Worm (Caenorhabditis elegans) whole organism, L4/young adult: ENCODE results near the gene srz-10.
"Not testable (repeated sequence)": the region's sequence is repeated elsewhere in the genome, so short reads cannot be mapped to it uniquely, and the experiment has no call there.

Source experiments
- W03F9.2 ChIP-seq: fragments of 150-350 bp; optimal IDR thresholded peaks from 2 replicates; lab custom pipeline; 2014; ENCODE audit warnings: missing biosample characterization, missing genetic modification characterization
- dao-5 ChIP-seq: sonication (generic microtip); optimal IDR thresholded peaks from 2 replicates; lab custom pipeline; 2016; ENCODE audit warnings: missing genotype, missing genetic modification characterization, moderate library complexity, missing compliant biosample characterization
- him-1 ChIP-seq: sonication (generic microtip); optimal IDR thresholded peaks from 2 replicates; lab custom pipeline; 2016; ENCODE audit warnings: missing genotype, missing genetic modification reagents, missing genetic modification characterization, missing compliant biosample characterization

Gene srz-10

DNA sequence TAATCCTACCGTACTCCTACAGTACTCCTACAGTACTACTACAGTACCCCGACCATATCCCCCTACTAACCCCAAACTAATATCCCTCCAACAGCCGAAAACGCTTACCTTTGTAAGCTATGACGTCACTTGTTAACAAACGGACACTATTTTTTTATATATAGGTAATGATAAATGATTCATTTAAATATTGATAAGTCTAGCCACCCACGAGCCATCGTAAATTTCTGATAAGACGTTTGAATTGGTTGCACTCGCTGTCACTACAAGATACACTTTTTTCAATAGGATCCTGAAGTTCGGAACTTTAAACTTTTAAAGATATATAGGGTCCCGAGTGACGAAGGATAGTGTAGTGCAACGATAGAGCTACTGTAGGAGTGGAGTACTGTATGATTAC lies 13.8 kb upstream of the srz-10 start, which contains the start of gene nhr-247:
Gene nhr-247, plus strand, starts transcription at position 330 of the 400 bp plus-strand sequence.
- not testable (repeated sequence) for TF ChIP-seq W03F9.2; him-1; dao-5 (tag; lab: Kevin White, UChicago)

DNA sequence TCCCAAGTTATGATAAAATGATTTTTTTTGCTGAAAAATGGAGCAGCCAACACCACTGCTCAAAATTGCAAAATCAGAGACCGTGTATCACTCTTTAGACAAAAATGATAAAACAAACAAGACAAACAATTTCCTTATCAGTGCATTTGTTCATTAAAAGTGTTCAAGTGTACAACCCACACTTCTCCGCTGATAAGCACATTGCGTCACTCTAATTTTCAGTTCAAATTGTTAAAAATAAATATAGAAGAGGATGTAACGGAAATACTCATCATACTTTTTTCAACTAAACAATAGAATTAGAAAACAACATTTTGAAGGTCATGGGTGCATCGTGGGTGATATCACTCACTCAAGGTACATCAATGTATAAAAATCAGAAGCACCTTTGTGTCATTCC lies 9.7 kb upstream of the srz-10 start, which contains the start of gene nhr-291:
Gene nhr-291, plus strand, starts transcription at position 324 of the 400 bp plus-strand sequence.
- TF ChIP-seq him-1 (no peak), W03F9.2 (no peak), dao-5 (tag; lab: Kevin White, UChicago) (no peak)

DNA sequence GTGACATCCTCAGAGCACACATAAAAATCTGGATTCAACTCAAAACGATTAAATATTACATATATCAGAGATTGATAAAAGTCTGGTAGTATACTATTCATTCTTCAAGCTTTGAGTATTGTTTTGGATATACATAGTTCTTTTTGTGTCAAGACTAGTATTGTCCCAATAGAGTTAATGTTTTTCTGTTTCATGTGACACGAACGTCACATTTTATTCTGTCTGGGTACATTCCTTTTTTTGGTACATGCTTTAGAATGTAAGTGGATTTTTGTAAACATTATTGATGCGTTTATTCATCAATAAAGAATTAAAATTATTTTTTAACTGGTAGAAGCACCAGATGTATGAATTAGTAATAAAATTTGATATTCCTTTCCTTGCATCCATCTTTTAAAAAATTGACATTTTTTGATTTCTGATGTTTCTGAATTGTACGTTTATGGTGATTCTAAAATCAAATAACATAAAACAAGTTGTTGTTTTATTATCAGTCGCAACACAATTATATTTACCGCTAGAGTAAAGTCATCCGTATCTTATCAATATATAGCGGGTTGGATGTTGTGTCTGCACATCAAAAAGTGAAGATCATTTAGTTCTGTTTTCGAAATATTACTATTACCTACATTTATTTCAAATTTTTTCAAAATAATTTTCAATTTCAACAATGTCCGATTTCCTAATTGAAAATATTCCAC lies 7.1 kb upstream of the srz-10 start, which contains the start of the genes srt-22 and nhr-246:
Gene srt-22, minus strand, starts transcription at position 101 of the 701 bp plus-strand sequence.
Gene nhr-246, plus strand, starts transcription at position 651 of the 701 bp plus-strand sequence.
- no peak for TF ChIP-seq him-1
- no peak for TF ChIP-seq W03F9.2
- no peak for TF ChIP-seq dao-5 (tag; lab: Kevin White, UChicago)

DNA sequence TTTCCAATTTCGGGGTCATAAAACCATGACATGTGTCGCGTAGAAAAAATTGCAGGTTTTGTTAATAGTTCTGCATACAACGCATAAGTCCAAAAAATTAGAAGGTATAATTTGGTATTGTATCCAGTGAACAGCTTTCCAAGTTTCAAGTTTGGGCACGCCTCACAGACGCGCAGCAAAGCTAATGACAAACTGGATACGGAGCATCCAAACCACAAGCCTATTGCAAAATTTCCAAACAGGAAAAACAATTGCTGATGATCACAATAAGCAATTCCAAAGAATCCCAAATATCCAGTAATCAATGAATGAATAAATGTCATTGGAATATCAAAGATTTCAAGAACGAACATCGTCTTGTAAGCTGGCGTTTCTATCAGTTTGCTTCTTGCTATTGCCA lies 4.6 kb upstream of the srz-10 start:
- TF ChIP-seq him-1, result no peak
- no peak for TF ChIP-seq W03F9.2
- TF ChIP-seq dao-5 (tag; lab: Kevin White, UChicago), result no peak

DNA sequence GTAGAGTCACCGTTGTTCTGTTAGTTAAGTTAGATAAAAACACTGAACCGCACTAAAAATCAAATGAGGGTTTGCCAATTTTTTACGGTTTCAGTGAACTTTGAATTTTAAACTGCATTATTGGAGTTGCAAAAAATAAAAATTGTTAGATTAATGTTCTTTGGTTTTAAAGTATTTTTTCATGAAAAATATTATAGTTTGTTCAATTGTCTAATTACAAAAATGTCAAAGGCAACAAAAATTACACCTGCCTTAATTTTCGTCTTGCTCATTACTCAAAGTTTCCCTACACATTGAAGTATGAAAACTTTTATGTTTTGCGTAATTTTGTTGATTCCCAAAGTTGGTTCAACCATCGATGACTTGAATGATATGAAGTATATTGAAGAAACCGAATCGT lies 1.9 kb upstream of the srz-10 start, which contains the start of gene irld-62:
Gene irld-62, plus strand, starts transcription at position 301 of the 400 bp plus-strand sequence.
- no peak for TF ChIP-seq dao-5 (tag; lab: Kevin White, UChicago)
- TF ChIP-seq him-1, result no peak
- TF ChIP-seq W03F9.2, result no peak

DNA sequence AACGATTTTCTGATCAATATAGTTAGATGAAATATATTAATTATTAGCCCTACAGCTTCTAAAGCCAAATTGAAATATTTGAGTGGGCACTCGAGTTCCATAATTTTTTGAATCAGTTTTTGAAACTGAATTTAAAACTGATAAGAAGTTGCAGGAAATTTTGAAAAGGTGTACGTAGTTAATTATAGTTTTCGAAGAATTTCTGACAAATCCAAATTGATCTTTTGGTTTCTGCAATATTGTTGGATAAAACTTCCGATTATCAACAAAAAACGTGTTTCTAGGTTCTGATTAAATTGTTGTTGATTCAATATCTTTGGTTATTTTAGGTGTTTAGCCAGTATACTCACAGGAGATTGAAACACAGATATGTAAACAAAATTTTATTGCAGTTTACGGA lies 2.2 kb downstream of the srz-10 start, which contains the start of gene T26H8.4:
Gene T26H8.4, minus strand, starts transcription at position 101 of the 400 bp plus-strand sequence.
- no peak for TF ChIP-seq him-1
- no peak for TF ChIP-seq W03F9.2
- no peak for TF ChIP-seq dao-5 (tag; lab: Kevin White, UChicago)

DNA sequence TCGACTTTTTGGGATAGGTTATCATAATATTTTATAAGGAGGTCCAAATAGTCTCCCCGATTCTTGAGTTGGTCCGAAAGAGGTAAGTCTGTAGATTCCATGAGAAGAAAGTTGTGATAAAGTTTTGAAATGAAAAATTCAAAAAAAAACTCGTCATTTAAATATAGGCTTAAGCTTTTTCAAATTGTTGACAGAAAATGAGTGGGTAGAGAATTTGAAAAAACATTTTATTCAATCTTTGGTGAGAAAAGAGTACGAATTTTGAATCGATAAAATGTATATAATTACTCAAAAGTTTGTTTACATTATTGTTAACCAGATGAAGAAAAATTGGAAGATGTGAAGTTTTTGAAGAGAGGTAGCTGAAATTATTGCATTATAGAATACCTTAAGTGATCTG lies 3.4 kb downstream of the srz-10 start, which contains the start of gene T26H8.5:
Gene T26H8.5, minus strand, starts transcription at position 101 of the 400 bp plus-strand sequence.
- no peak for TF ChIP-seq W03F9.2
- TF ChIP-seq him-1, result no peak
- no peak for TF ChIP-seq dao-5 (tag; lab: Kevin White, UChicago)

DNA sequence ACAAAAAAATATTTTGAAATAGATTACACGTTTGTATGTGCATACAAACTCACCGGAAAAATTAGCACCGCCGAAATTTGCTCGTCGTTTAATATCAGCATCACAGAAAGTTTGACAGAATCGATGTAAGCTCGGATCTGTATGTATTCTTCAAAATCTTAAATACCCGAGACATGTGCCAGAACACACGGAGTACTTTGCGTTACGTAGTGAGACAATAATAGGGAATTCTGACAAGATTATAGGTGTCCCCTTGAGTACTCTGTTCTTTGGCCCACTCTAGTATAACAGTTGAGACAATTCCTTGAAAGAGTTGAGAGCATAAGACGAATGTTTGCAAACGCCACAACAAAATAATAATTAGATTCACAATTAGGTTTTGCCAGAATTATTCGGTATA lies 5.3 kb downstream of the srz-10 start, which contains the start of gene srx-48:
Gene srx-48, minus strand, starts transcription at position 101 of the 400 bp plus-strand sequence.
- no peak for TF ChIP-seq him-1

DNA sequence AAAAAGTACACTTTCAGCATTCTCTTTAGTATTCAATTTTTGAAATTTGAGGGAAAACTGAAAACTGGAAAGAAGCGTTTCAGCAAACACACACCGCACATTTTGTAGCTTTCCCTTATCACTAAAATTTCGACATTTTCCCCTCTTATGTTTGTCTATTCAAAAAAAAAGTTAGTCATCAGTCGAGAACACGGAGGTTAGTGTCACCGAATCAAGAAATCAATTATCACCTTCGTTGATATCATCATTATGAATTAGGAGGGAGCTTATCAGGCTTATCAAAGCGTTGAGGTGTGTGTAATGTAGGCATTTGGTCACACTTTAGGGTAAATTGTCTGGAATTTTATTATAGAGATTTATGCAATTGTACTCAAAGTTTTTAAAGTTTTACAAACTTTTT lies 10.3 kb downstream of the srz-10 start, which contains the start of gene cpr-3:
Gene cpr-3, minus strand, starts transcription at position 104 of the 400 bp plus-strand sequence.
- TF ChIP-seq W03F9.2 (no peak), him-1 (no peak), dao-5 (tag; lab: Kevin White, UChicago) (no peak)

DNA sequence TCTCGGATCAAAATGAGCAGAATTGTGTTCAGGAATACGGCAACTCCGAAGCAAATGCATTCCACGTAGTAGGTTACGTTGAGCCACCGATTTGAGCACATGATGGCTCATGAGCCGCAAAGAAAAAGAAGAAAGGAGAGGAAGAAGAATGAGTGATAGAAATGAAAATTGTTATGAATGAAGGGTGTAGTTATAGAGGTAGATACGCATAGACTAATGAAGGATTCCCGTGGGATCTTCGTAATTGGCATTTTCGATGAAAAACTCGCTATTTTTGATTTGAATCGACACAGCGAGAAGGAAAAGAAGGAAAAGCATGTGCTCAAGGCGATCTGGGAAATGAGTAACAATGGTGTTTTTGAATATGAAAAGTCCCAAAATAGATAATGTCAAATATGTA lies 15.0 kb downstream of the srz-10 start, which contains the start of gene str-96:
Gene str-96, minus strand, starts transcription at position 101 of the 400 bp plus-strand sequence.
- TF ChIP-seq him-1 (no peak), dao-5 (tag; lab: Kevin White, UChicago) (no peak), W03F9.2 (no peak)

DNA sequence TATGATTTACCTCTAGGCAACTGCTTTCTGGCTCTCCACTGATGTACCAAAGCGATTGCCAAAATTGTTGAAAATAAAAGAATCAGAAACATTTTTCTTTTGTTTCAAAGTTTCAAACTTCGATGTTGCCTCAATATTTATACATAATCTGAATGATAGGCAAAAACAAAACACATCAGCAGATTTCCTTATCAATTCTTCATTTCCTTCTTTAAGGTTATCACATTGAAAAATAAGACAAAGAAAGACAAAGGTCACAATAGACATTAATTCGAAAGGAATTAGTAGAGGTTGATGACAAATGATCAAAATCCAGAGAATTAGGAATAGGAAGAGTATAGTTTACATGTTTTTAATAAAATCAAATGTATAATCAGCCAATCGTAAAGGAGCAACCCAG lies 17.9 kb downstream of the srz-10 start, which contains the start of gene cyp-34A2:
Gene cyp-34A2, minus strand, starts transcription at position 101 of the 400 bp plus-strand sequence.
- TF ChIP-seq W03F9.2, result no peak
- no peak for TF ChIP-seq dao-5 (tag; lab: Kevin White, UChicago)
- no peak for TF ChIP-seq him-1

DNA sequence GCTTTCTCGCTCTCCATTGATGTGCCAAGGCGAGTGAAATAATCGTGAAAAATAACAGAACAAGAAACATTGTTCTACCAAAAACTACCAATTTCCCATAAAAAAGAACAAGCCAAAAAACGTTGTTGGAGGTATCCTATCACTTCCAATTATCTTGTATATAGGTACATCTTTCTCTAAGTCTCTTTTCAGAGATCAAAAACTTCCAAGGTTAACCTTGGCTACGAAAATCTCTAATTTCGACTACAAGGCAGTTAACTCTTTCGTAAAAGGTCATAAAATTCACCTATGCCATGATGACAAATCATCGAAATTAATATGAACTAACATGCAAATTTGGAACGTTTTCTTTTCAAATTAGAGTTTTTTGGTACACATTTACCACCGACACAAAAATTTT lies 21.0 kb downstream of the srz-10 start, which contains the start of gene cyp-34A1:
Gene cyp-34A1, minus strand, starts transcription at position 101 of the 400 bp plus-strand sequence.
- TF ChIP-seq him-1, result no peak
- no peak for TF ChIP-seq dao-5 (tag; lab: Kevin White, UChicago)
- TF ChIP-seq W03F9.2, result no peak

DNA sequence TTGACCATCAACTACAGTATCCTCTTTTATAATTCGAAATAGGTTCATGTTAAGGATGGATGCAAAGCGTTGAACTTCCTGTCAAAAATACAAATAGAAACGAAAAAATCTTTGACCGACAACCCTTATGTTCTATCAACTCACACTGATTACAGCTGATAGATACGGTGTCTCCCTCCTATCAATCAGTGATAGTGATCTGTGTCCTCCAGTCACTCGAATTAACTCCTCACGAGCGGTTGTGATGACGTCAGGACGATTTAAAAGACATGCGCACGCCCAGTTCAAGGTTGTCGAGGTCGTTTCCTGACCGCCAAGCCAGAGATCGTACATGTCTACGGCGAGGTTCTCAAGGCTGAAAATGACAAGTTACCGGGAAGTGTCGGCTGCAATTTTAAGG lies 22.9 kb downstream of the srz-10 start:
- no peak for TF ChIP-seq him-1
- TF ChIP-seq W03F9.2, result no peak
- no peak for TF ChIP-seq dao-5 (tag; lab: Kevin White, UChicago)

DNA sequence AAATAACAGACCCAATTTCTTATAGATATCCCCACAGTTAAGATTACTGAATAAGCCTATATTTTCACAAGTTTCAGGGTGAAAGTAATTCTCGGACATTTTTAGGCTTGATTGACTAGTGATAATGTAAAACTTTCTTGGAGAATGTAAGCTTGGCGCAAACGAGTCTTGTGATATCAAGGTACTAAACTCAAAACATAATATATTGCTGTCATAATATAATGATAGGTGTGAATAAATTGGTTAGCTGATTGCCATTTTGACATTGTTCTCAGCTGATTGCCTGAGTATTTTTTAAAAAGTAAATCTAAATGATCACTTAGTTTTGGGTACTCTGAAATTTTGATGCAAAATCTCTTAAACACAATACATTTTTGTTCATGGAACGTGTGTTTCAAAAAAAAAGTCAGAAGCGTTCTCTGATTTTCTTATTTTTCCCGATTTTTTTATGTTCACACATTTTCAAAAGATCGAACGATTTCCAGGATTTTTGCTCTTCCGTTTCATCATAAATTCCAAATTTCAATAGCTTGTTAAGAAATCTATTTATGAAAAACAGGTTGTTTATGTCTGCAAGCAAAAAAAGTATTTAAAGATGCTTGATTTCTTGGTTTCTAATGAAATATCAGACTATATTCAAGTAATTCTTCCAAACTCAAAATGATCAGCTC lies 27.5 kb downstream of the srz-10 start, which contains the start of the genes srw-19 and srx-51:
Gene srw-19, minus strand, starts transcription at position 101 of the 671 bp plus-strand sequence.
Gene srx-51, plus strand, starts transcription at position 621 of the 671 bp plus-strand sequence.
- TF ChIP-seq him-1 (no peak), dao-5 (tag; lab: Kevin White, UChicago) (no peak)
